Worm (Caenorhabditis elegans) whole organism, L4/young adult: ENCODE measurements around the gene cwp-3.

Experiments
- W03F9.2 ChIP-seq: fragments of 150-350 bp; optimal IDR thresholded peaks from 2 replicates; lab custom pipeline; 2014; ENCODE audit warnings: missing biosample characterization, missing genetic modification characterization
- dao-5 ChIP-seq: sonication (generic microtip); optimal IDR thresholded peaks from 2 replicates; lab custom pipeline; 2016; ENCODE audit warnings: missing genotype, missing genetic modification characterization, moderate library complexity, missing compliant biosample characterization
- him-1 ChIP-seq: sonication (generic microtip); optimal IDR thresholded peaks from 2 replicates; lab custom pipeline; 2016; ENCODE audit warnings: missing genotype, missing genetic modification reagents, missing genetic modification characterization, missing compliant biosample characterization

ce11 chrV:4841179-4841578, 1.5 kb upstream of the cwp-3 start, which contains the start of gene cwp-1:
- no peak for TF ChIP-seq dao-5
- TF ChIP-seq him-1 (tag; lab: Kevin White, UChicago), result no peak
- TF ChIP-seq W03F9.2 (tag; lab: Kevin White, UChicago), result no peak
